Worm (Caenorhabditis elegans) whole organism, midembryonic: ENCODE measurements around the gene D1086.2.

Source experiments
- flt-1 ChIP-seq: fragments of 200-800 bp; sonication (Bioruptor generic); IDR thresholded peaks from 2 replicates; pipeline ENCODE4 v1.3.6; 2022; ENCODE audit warnings: missing genetic modification characterization, missing compliant biosample characterization
- ref-1 ChIP-seq: fragments of 200-800 bp; sonication (Bioruptor generic); conservative IDR thresholded peaks from 2 replicates; pipeline ENCODE4 v1.3.6; 2022; ENCODE audit warnings: missing genetic modification reagents, missing genetic modification characterization, missing compliant biosample characterization
- tab-1 ChIP-seq: fragments of 200-800 bp; sonication (Bioruptor generic); IDR thresholded peaks from 2 replicates; pipeline ENCODE4 v1.3.6; 2022; ENCODE audit warnings: missing genetic modification characterization, missing compliant biosample characterization
- ztf-23 ChIP-seq: fragments of 200-800 bp; sonication (Bioruptor generic); IDR thresholded peaks from 2 replicates; pipeline ENCODE4 v1.3.6; 2022; ENCODE audit warnings: missing genetic modification reagents, missing genetic modification characterization, missing compliant biosample characterization

DNA sequence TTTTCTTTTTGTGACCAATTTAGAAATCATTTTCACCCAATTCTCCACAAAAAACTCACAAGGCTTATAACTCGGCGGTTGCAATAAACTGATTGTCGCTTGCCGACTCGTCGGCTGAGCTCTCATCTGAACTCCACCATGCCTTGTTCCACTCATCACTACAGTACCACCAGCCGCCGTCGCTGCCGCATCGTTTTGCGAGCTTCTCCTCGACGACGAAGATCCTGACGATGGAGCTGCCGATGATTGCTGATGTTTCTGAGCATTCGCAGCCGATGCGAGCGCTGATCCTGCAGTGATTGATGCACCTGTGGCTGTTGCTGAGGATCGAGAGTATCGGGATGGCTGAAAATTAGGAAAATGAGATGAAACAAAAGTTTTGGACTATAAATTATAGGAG lies 22.2 kb upstream of the D1086.2 start:
- TF ChIP-seq ztf-23 (GFP tag; lab: Robert Waterston, UW) (no peak), ref-1 (no peak), tab-1 (no peak), flt-1 (no peak)
